Worm (Caenorhabditis elegans): ENCODE data around the gene K09G1.1.

ce11 chrV:9618420-9618819 is 35.1 kb downstream of the K09G1.1 start:
- TF ChIP-seq pha-4 (tag; optimal IDR thresholded peaks at IDR 0.05) (no peak), B0035.1 (tag; optimal IDR thresholded peaks at IDR 0.05) (no peak), nfya-1 (tag; optimal IDR thresholded peaks at IDR 0.05; ENCODE audit: borderline replicate concordance, insufficient read depth) (no peak), efl-1 (GFP tag; optimal IDR thresholded peaks at IDR 0.05) (no peak), attf-3 (GFP tag; conservative IDR thresholded peaks at IDR 0.05) (no peak), ceh-79 (tag; optimal IDR thresholded peaks at IDR 0.05) (no peak), him-1 (tag; optimal IDR thresholded peaks at IDR 0.05) (no peak), tbp1 (GFP tag; optimal IDR thresholded peaks at IDR 0.05) (no peak), die-1 (tag; optimal IDR thresholded peaks at IDR 0.05) (no peak), ets-4 (GFP tag; optimal IDR thresholded peaks at IDR 0.05) (no peak), Y56A3A.18 (GFP tag; IDR thresholded peaks at IDR 0.05) (no peak), attf-6 (GFP tag; IDR thresholded peaks at IDR 0.05) (no peak), Y53G8AR.9 (GFP tag; conservative IDR thresholded peaks at IDR 0.05) (no peak)

All from whole organism, young adult.